Worm (Caenorhabditis elegans) whole organism, L4/young adult: Measurements from ENCODE around the gene R07E5.7.

Experiments used
- W03F9.2 ChIP-seq: fragments of 150-350 bp; optimal IDR thresholded peaks from 2 replicates; lab custom pipeline; 2014; ENCODE audit warnings: missing biosample characterization, missing genetic modification characterization
- dao-5 ChIP-seq: sonication (generic microtip); optimal IDR thresholded peaks from 2 replicates; lab custom pipeline; 2016; ENCODE audit warnings: missing genotype, missing genetic modification characterization, moderate library complexity, missing compliant biosample characterization
- him-1 ChIP-seq: sonication (generic microtip); optimal IDR thresholded peaks from 2 replicates; lab custom pipeline; 2016; ENCODE audit warnings: missing genotype, missing genetic modification reagents, missing genetic modification characterization, missing compliant biosample characterization

The R07E5.7 gene

ce11 chrIII:4405986-4406385 lies 13.0 kb downstream of the R07E5.7 start, which contains the start of gene rnp-4:
TSS of gene rnp-4 (plus strand) at chrIII:4406286.
- no peak for TF ChIP-seq W03F9.2 (tag; lab: Kevin White, UChicago)
- no peak for TF ChIP-seq dao-5
- no peak for TF ChIP-seq him-1

- TF ChIP-seq W03F9.2 (tag; lab: Kevin White, UChicago) (no peak), dao-5 (no peak), him-1 (no peak)
These were observed 14.6 kb downstream of the R07E5.7 start, which contains the start of the genes R07E5.17 and snfc-5 for ce11 chrIII:4404339-4404836. TSS of gene R07E5.17 (minus strand) at chrIII:4404436. TSS of gene snfc-5 (plus strand) at chrIII:4404786.

DNA sequence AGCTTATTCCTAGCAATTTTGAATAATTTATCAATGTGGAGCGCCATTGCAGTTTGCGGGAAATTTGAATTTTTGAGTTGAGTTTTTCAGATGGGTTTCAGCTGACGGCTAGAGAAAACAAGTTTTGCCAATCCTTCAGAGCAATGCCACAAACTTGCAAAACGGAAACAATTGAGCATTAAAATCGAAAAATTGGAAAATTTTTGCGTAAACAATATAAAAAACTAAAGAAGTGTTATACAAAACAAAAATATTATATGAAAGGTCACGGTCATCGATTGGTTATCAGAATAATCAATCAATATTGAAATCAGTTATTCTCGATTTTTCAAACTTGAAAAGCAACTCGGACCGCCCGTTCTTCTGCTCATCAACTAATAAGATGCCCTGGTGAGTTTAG lies 17.8 kb downstream of the R07E5.7 start, which contains the start of gene R07E5.15:
Gene R07E5.15 (plus strand): TSS at position 301 of the 400 bp plus-strand sequence.
- TF ChIP-seq W03F9.2 (tag; lab: Kevin White, UChicago): no peak
- TF ChIP-seq him-1: no peak
- no peak for TF ChIP-seq dao-5

DNA sequence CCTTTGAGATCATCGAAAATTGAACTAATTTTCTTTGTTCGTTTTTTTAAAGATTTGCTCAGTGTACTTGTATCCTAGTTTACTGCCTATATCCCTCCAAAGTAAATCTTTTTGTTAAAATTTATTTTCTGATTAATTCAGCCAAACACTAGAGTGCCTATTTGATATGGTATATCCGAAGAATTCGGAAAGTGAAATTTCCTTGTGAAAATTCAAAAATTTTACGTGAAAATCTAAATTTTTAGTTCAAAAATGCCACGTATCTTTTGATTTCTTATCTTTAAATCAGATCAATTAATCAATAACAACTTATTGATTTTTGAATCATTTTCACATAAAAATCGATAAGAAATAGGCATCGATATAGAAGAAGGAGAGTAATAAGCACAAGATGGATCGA lies 20.5 kb downstream of the R07E5.7 start, which contains the start of gene R07E5.6:
Gene R07E5.6 (plus strand): TSS at position 301 of the 400 bp plus-strand sequence.
- TF ChIP-seq him-1: no peak

- TF ChIP-seq dao-5 (no peak), him-1 (no peak), W03F9.2 (tag; lab: Kevin White, UChicago) (no peak)
These were observed 21.9 kb downstream of the R07E5.7 start, which contains the start of gene R07E5.5 for ce11 chrIII:4397115-4397514. TSS of gene R07E5.5 (plus strand) at chrIII:4397415.

- TF ChIP-seq W03F9.2 (tag; lab: Kevin White, UChicago): no peak
- TF ChIP-seq dao-5: no peak
- TF ChIP-seq him-1: no peak
These were observed 23.1 kb downstream of the R07E5.7 start for ce11 chrIII:4395857-4396256.

DNA sequence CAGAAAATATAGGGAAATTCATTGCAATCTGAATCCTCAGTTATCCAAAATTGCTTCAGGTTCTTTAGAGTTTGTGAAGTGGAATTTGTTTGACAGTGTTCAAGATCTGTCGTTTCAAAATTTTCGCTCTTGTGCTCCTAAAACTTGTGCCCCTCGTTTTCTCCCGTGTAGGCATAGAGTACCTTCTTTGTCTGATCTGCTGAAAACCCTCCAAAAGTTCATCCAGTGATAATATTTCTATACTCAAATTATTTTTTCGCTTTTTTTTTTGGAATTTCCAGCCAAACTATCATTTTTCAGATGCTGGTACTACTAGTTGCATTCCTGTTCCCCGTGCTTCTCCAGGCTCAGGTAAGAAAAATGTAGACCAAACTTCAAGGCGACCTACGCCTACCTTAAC lies 24.5 kb downstream of the R07E5.7 start, which contains the start of gene R07E5.4:
Gene R07E5.4 (plus strand): TSS at position 301 of the 400 bp plus-strand sequence.
- TF ChIP-seq W03F9.2 (tag; lab: Kevin White, UChicago) (no peak), dao-5 (no peak), him-1 (no peak)

ce11 chrIII:4391938-4392337 lies 27.0 kb downstream of the R07E5.7 start:
- no peak for TF ChIP-seq dao-5

- TF ChIP-seq dao-5: no peak
- no peak for TF ChIP-seq him-1
- no peak for TF ChIP-seq W03F9.2 (tag; lab: Kevin White, UChicago)
These were observed 27.6 kb downstream of the R07E5.7 start for ce11 chrIII:4391319-4391718.

DNA sequence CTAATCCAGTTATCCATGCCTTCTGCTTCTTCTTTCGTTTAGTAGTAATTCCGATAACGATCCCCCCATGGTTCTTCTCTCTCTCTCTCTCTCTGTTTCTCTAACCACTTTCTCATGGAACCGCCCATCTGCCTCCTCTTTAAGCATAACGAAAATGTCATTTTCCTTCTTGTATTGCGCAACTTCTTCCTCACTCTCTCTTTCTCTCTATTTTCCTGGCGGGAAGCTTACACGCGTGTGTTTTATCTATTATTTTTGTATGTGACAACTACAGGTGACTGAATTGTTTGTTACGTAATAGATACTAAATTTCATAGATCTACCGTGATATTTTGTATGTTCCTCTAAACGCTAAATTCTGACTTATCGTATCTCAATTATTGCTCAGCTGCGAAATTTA lies 28.5 kb downstream of the R07E5.7 start:
- TF ChIP-seq dao-5 (no peak), W03F9.2 (tag; lab: Kevin White, UChicago) (no peak), him-1 (no peak)

- no peak for TF ChIP-seq dao-5
- TF ChIP-seq him-1: no peak
- TF ChIP-seq W03F9.2 (tag; lab: Kevin White, UChicago): no peak
These were observed 34.5 kb downstream of the R07E5.7 start, which contains the start of gene pals-28 for ce11 chrIII:4384487-4384886. TSS of gene pals-28 (plus strand) at chrIII:4384787.

ce11 chrIII:4382118-4382517 lies 36.8 kb downstream of the R07E5.7 start:
- TF ChIP-seq W03F9.2 (tag; lab: Kevin White, UChicago) (no peak), dao-5 (no peak), him-1 (no peak)

DNA sequence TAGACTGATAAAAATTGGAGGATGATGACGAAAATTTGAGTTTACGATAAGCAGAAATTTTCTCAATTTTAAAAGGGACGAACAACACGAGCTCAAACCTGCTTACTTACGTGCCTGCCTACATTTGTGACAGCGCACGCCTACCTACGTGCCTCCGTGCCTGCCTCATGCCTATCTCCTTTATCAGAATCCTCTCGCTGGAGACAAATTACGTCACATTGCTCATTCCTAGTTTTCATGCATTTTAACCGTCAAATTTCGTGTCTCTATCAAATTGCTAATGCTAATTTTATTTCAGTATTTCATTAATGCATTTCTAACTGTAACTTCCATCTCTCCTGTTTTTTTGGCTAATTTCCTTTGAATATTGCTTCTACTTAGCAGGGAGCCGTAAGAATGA lies 37.6 kb downstream of the R07E5.7 start, which contains the start of gene pals-27:
Gene pals-27 (plus strand): TSS at position 301 of the 400 bp plus-strand sequence.
- no peak for TF ChIP-seq him-1
- TF ChIP-seq W03F9.2 (tag; lab: Kevin White, UChicago): no peak
- no peak for TF ChIP-seq dao-5

ce11 chrIII:4380835-4381234 lies 38.1 kb downstream of the R07E5.7 start:
- TF ChIP-seq dao-5 (no peak), him-1 (no peak), W03F9.2 (tag; lab: Kevin White, UChicago) (no peak)

ce11 chrIII:4379717-4380116 lies 39.2 kb downstream of the R07E5.7 start, which contains the start of gene B0284.3:
TSS of gene B0284.3 (minus strand) at chrIII:4379817.
- TF ChIP-seq W03F9.2 (tag; lab: Kevin White, UChicago) (no peak), dao-5 (no peak), him-1 (no peak)

- no peak for TF ChIP-seq dao-5
- no peak for TF ChIP-seq W03F9.2 (tag; lab: Kevin White, UChicago)
- no peak for TF ChIP-seq him-1
These were observed 44.1 kb downstream of the R07E5.7 start, which contains the start of gene pals-26 for ce11 chrIII:4374854-4375253. TSS of gene pals-26 (plus strand) at chrIII:4375154.
